Worm (Caenorhabditis elegans) whole organism, L2 larva: ENCODE results near the gene inx-2.

Experiments used
- R02D3.7 ChIP-seq: fragments of 150-350 bp; optimal IDR thresholded peaks from 2 replicates; lab custom pipeline; 2014; ENCODE audit warnings: missing biosample characterization, missing genetic modification characterization
- ZK546.5 ChIP-seq: sonication (generic microtip); optimal IDR thresholded peaks from 2 replicates; lab custom pipeline; 2017; ENCODE audit warnings: missing biosample characterization, missing genetic modification characterization
- elt-1 ChIP-seq: fragments of 150-350 bp; optimal IDR thresholded peaks from 2 replicates; lab custom pipeline; 2014; ENCODE audit warnings: missing biosample characterization, missing genetic modification characterization
- gmeb-1 ChIP-seq: fragments of 150-350 bp; optimal IDR thresholded peaks from 2 replicates; lab custom pipeline; 2014; ENCODE audit warnings: missing biosample characterization, missing genetic modification characterization
- mdl-1 ChIP-seq, 2 experiments: fragments of 150-350 bp in 1 of 2; sonication (generic microtip) in 1 of 2; optimal IDR thresholded peaks; 2 replicates each; lab custom pipeline; 2017; ENCODE audit warnings: missing biosample characterization in 2 of 2, missing genetic modification characterization in 2 of 2
- nhr-237 ChIP-seq: fragments of 150-350 bp; optimal IDR thresholded peaks from 2 replicates; lab custom pipeline; 2014; ENCODE audit warnings: missing biosample characterization, missing genetic modification characterization
- skn-1 ChIP-seq: sonication (generic microtip); optimal IDR thresholded peaks from 2 replicates; lab custom pipeline; 2017; ENCODE audit warnings: missing biosample characterization, missing genetic modification characterization
- sma-3 ChIP-seq: sonication (generic microtip); optimal IDR thresholded peaks from 2 replicates; lab custom pipeline; 2016; ENCODE audit warnings: missing genetic modification reagents, missing genetic modification characterization, missing compliant biosample characterization
- unc-62 ChIP-seq: fragments of 150-350 bp; optimal IDR thresholded peaks from 2 replicates; lab custom pipeline; 2014; ENCODE audit warnings: missing biosample characterization, missing genetic modification reagents, missing genetic modification characterization

DNA sequence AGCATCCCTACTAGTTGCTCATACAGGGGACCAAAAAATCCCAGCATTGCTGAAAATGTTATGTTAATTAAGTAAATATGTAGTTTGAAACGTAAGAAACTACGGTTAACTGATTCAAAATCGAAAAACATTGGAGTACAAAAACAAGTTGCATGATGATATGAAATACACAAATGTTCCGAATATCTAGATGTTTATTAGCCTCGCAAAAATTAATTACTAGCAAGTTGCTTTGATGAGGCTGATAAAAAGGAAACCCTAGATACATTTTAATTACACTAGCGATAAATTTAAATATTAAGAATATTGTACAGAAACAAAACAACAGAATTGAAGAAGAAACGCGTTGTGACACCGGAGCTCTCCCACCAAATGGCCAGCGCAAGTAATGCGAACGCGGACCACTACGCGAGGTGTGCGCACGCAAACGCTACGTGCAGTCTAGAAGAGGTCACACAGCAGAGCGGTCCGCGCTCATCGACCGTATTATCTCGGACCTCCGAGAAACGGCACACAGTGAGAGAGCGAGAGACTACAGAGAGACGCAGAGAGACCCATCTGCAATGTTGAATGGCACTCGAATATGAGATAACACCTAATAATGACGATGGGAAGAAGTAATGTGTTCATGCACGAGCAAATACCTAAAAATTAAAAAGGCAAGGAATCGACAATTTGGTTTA lies at the start of gene inx-2:
- no peak for TF ChIP-seq unc-62 (GFP tag; lab: Kevin White, UChicago)
- no peak for TF ChIP-seq ZK546.5 (tag; lab: Kevin White, UChicago)
- TF ChIP-seq nhr-237 (tag; lab: Kevin White, UChicago) = no peak
- no peak for TF ChIP-seq elt-1 (tag; lab: Kevin White, UChicago)
- TF ChIP-seq mdl-1 (tag; optimal IDR thresholded peaks at IDR 0.05; lab: Kevin White, UChicago) = no peak
- TF ChIP-seq sma-3 (GFP tag; lab: Kevin White, UChicago) = no peak
- no peak for TF ChIP-seq gmeb-1 (tag; lab: Kevin White, UChicago)
- no peak for TF ChIP-seq skn-1 (tag; lab: Kevin White, UChicago)
- no peak for TF ChIP-seq R02D3.7 (tag; lab: Kevin White, UChicago)
